In genomic region chr3R:15410689-15411587, dm6 we compare ENCODE assay signal across 2 fruit fly cellular contexts.
TF ChIP-seq lines count a peak whose summit lies in the region.

No protein-coding gene starts in this region.

TF ChIP-seq in whole organism, embryonic, 481 proteins besides CTCF, POLR2A, EP300 and RAD21 (continued from another document):
- no peak for TF ChIP-seq al (GFP tag; IDR thresholded peaks at IDR 0.05; lab: Robert Waterston, UW)
- TF ChIP-seq chinmo (GFP tag; IDR thresholded peaks at IDR 0.05; lab: Robert Waterston, UW; ENCODE audit: partially characterized antibody) = 0 out of 4 replicates have a peak, but pooled peaks have one; percentile 27

TF ChIP-seq in whole organism, prepupa, 60 proteins besides CTCF, POLR2A, EP300 and RAD21 (continued from another document):
- no peak for TF ChIP-seq CG3032 (tag; optimal IDR thresholded peaks at IDR 0.05; lab: Kevin White, UChicago)
- TF ChIP-seq svp (GFP tag; lab: Kevin White, UChicago) = peak; percentile 67
- TF ChIP-seq ss (GFP tag; optimal IDR thresholded peaks at IDR 0.05; lab: Kevin White, UChicago) = peak in 1 of 2 experiments; percentile 36
- no peak for TF ChIP-seq Sox102F (GFP tag; optimal IDR thresholded peaks at IDR 0.05; lab: Kevin White, UChicago)
- no peak for TF ChIP-seq spab (GFP tag; optimal IDR thresholded peaks at IDR 0.05; lab: Kevin White, UChicago)
- no peak for TF ChIP-seq CG15336 (GFP tag; IDR thresholded peaks at IDR 0.05; lab: Robert Waterston, UW)
- TF ChIP-seq Eip93F (GFP tag; optimal IDR thresholded peaks at IDR 0.05; lab: Kevin White, UChicago) = no peak
